Fruit fly (Drosophila melanogaster) whole organism, embryonic: Measurements from ENCODE around the gene orion.

Source experiments
- Asciz ChIP-seq: fragments of 200-800 bp; sonication (Bioruptor generic); optimal IDR thresholded peaks from 2 replicates; lab custom pipeline; 2017; ENCODE audit warnings: missing biosample characterization, mild to moderate bottlenecking, missing genetic modification characterization, missing genetic modification reagents
- Bgb ChIP-seq: fragments of 200-800 bp; sonication (Bioruptor generic); IDR thresholded peaks from 2 replicates; pipeline ENCODE4 v1.3.6; 2022; ENCODE audit warnings: missing biosample characterization, missing genetic modification characterization; ENCODE audit not compliant: partially characterized antibody
- C15 ChIP-seq: fragments of 200-800 bp; sonication (Bioruptor generic); IDR thresholded peaks from 3 replicates; pipeline ENCODE4 v1.3.6; 2022; ENCODE audit warnings: missing biosample characterization, missing genetic modification characterization
- CG10431 ChIP-seq: fragments of 200-800 bp; sonication (Bioruptor generic); optimal IDR thresholded peaks from 3 replicates; lab custom pipeline; 2018; ENCODE audit warnings: missing biosample characterization, mild to moderate bottlenecking, missing genetic modification characterization
- CG11504 ChIP-seq: fragments of 200-800 bp; sonication (Bioruptor generic); optimal IDR thresholded peaks from 3 replicates; lab custom pipeline; 2019; ENCODE audit warnings: missing biosample characterization, mild to moderate bottlenecking, missing genetic modification characterization, moderate library complexity
- CG11696 ChIP-seq: fragments of 200-800 bp; sonication (Bioruptor generic); IDR thresholded peaks from 2 replicates; pipeline ENCODE4 v1.3.6; 2022; ENCODE audit warnings: missing biosample characterization, missing genetic modification characterization
- CG12104 ChIP-seq: fragments of 200-800 bp; sonication (Bioruptor generic); optimal IDR thresholded peaks from 3 replicates; lab custom pipeline; 2016; ENCODE audit warnings: missing biosample characterization, missing genetic modification characterization
- CG12299 ChIP-seq: fragments of 200-800 bp; sonication (Bioruptor generic); optimal IDR thresholded peaks from 2 replicates; lab custom pipeline; 2018; ENCODE audit warnings: missing biosample characterization, mild to moderate bottlenecking, missing genetic modification characterization
- CG14860 ChIP-seq: fragments of 200-800 bp; sonication (Bioruptor generic); IDR thresholded peaks from 3 replicates; pipeline ENCODE4 v1.3.6; 2022; ENCODE audit warnings: missing biosample characterization, missing genetic modification characterization; ENCODE audit not compliant: partially characterized antibody
- CG16815 ChIP-seq: fragments of 200-800 bp; sonication (Bioruptor generic); optimal IDR thresholded peaks from 3 replicates; lab custom pipeline; 2017; ENCODE audit warnings: missing biosample characterization, mild to moderate bottlenecking, missing genetic modification characterization
- CG30020 ChIP-seq: fragments of 200-800 bp; optimal IDR thresholded peaks from 2 replicates; lab custom pipeline; 2019; ENCODE audit warnings: missing biosample characterization, mild to moderate bottlenecking, missing genetic modification characterization, moderate library complexity
- CG31388 ChIP-seq: fragments of 200-800 bp; sonication (Bioruptor generic); optimal IDR thresholded peaks from 2 replicates; lab custom pipeline; 2016; ENCODE audit warnings: missing biosample characterization, missing genetic modification characterization
- CG32772 ChIP-seq: fragments of 200-800 bp; sonication (Bioruptor generic); IDR thresholded peaks from 2 replicates; pipeline ENCODE4 v1.3.6; 2022; ENCODE audit warnings: missing biosample characterization, missing genetic modification characterization
- CG3281 ChIP-seq: fragments of 200-800 bp; sonication (Bioruptor generic); optimal IDR thresholded peaks from 3 replicates; lab custom pipeline; 2017; ENCODE audit warnings: missing biosample characterization, mild to moderate bottlenecking, missing genetic modification characterization
- CG4617 ChIP-seq: fragments of 200-800 bp; sonication (Bioruptor generic); optimal IDR thresholded peaks from 3 replicates; lab custom pipeline; 2016; ENCODE audit warnings: missing biosample characterization, missing genetic modification characterization, borderline replicate concordance
- CG5953 ChIP-seq: fragments of 200-800 bp; sonication (Bioruptor generic); IDR thresholded peaks from 2 replicates; pipeline ENCODE4 v1.3.6; 2022; ENCODE audit warnings: missing biosample characterization, missing genetic modification characterization
- CG6689 ChIP-seq: fragments of 200-800 bp; sonication (Bioruptor generic); IDR thresholded peaks from 2 replicates; pipeline ENCODE4 v1.3.6; 2022; ENCODE audit warnings: missing biosample characterization, missing genetic modification characterization
- CG7271 ChIP-seq: fragments of 200-800 bp; sonication (Bioruptor generic); optimal IDR thresholded peaks from 2 replicates; lab custom pipeline; 2018; ENCODE audit warnings: missing biosample characterization, mild to moderate bottlenecking, missing genetic modification characterization, moderate library complexity
- CG7928 ChIP-seq: fragments of 200-800 bp; sonication (Bioruptor generic); optimal IDR thresholded peaks from 2 replicates; lab custom pipeline; 2017; ENCODE audit warnings: missing biosample characterization, mild to moderate bottlenecking, missing genetic modification characterization
- CG8359 ChIP-seq: fragments of 200-800 bp; sonication (Bioruptor generic); optimal IDR thresholded peaks from 2 replicates; lab custom pipeline; 2017; ENCODE audit warnings: missing biosample characterization, mild to moderate bottlenecking, missing genetic modification characterization, borderline replicate concordance
- D19A ChIP-seq: fragments of 200-800 bp; optimal IDR thresholded peaks from 3 replicates; lab custom pipeline; 2019; ENCODE audit warnings: missing biosample characterization, mild to moderate bottlenecking, missing genetic modification characterization, moderate library complexity
- Dad ChIP-seq: fragments of 200-800 bp; sonication (Bioruptor generic); optimal IDR thresholded peaks from 3 replicates; lab custom pipeline; 2016; ENCODE audit warnings: missing biosample characterization, missing genetic modification characterization
- Deaf1 ChIP-seq: fragments of 200-800 bp; optimal IDR thresholded peaks from 3 replicates; lab custom pipeline; 2019; ENCODE audit warnings: missing biosample characterization, mild to moderate bottlenecking, missing genetic modification characterization, moderate library complexity
- Ets97D ChIP-seq: fragments of 200-800 bp; sonication (Bioruptor generic); optimal IDR thresholded peaks from 3 replicates; lab custom pipeline; 2016; ENCODE audit warnings: missing biosample characterization, missing genetic modification characterization
- H15 ChIP-seq: fragments of 200-800 bp; sonication (Bioruptor generic); IDR thresholded peaks from 3 replicates; pipeline ENCODE4 v1.3.6; 2022; ENCODE audit warnings: missing biosample characterization, missing genetic modification characterization
- HHEX ChIP-seq: fragments of 200-800 bp; sonication (Bioruptor generic); optimal IDR thresholded peaks from 3 replicates; lab custom pipeline; 2017; ENCODE audit warnings: missing biosample characterization, mild to moderate bottlenecking, missing genetic modification characterization, missing genetic modification reagents
- HLH3B ChIP-seq: fragments of 200-800 bp; sonication (Bioruptor generic); IDR thresholded peaks from 2 replicates; pipeline ENCODE4 v1.3.6; 2022; ENCODE audit warnings: missing biosample characterization, missing genetic modification characterization
- Hmr ChIP-seq: fragments of 200-800 bp; sonication (Bioruptor generic); optimal IDR thresholded peaks from 3 replicates; lab custom pipeline; 2017; ENCODE audit warnings: mild to moderate bottlenecking, missing biosample characterization, missing genetic modification reagents, missing genetic modification characterization
- Hmx ChIP-seq: fragments of 200-800 bp; sonication (Bioruptor generic); optimal IDR thresholded peaks from 2 replicates; lab custom pipeline; 2016; ENCODE audit warnings: missing biosample characterization, missing genetic modification characterization
- MTF-1 ChIP-seq: fragments of 200-800 bp; sonication (Bioruptor generic); optimal IDR thresholded peaks from 2 replicates; lab custom pipeline; 2018; ENCODE audit warnings: missing biosample characterization, mild to moderate bottlenecking, missing genetic modification characterization, borderline replicate concordance
- Med ChIP-seq: fragments of 200-800 bp; sonication (Bioruptor generic); peaks from one replicate; lab custom pipeline; 2016; ENCODE audit warnings: missing biosample characterization, missing genetic modification characterization, mild to moderate bottlenecking, inconsistent platforms, moderate library complexity
- Ssrp ChIP-seq: fragments of 200-800 bp; sonication (Bioruptor generic); optimal IDR thresholded peaks from 2 replicates; lab custom pipeline; 2018; ENCODE audit warnings: missing biosample characterization, mild to moderate bottlenecking, missing genetic modification characterization, moderate library complexity
- Taf1 ChIP-seq: fragments of 200-800 bp; sonication (Bioruptor generic); IDR thresholded peaks from 2 replicates; pipeline ENCODE4 v1.3.6; 2022; ENCODE audit warnings: missing biosample characterization, missing genetic modification characterization
- ap ChIP-seq: fragments of 200-800 bp; sonication (Bioruptor generic); IDR thresholded peaks from 2 replicates; pipeline ENCODE4 v1.3.6; 2022; ENCODE audit warnings: missing biosample characterization, missing genetic modification characterization
- ase ChIP-seq: fragments of 200-800 bp; sonication (Bioruptor generic); IDR thresholded peaks from 3 replicates; pipeline ENCODE4 v1.3.6; 2022; ENCODE audit warnings: missing biosample characterization, missing genetic modification characterization
- fd102C ChIP-seq: fragments of 200-800 bp; sonication (Bioruptor generic); optimal IDR thresholded peaks from 2 replicates; lab custom pipeline; 2018; ENCODE audit warnings: missing biosample characterization, mild to moderate bottlenecking, missing genetic modification characterization, moderate library complexity
- gfzf ChIP-seq: fragments of 200-800 bp; sonication (Bioruptor generic); optimal IDR thresholded peaks from 2 replicates; lab custom pipeline; 2016; ENCODE audit warnings: missing biosample characterization, mild to moderate bottlenecking, missing genetic modification characterization, moderate library complexity
- gro ChIP-seq: fragments of 200-800 bp; sonication (Bioruptor generic); optimal IDR thresholded peaks from 2 replicates; lab custom pipeline; 2016; ENCODE audit warnings: missing biosample characterization, missing genetic modification characterization
- ind ChIP-seq: fragments of 200-800 bp; sonication (Bioruptor generic); optimal IDR thresholded peaks from 3 replicates; lab custom pipeline; 2016; ENCODE audit warnings: missing biosample characterization, missing genetic modification characterization
- kay ChIP-seq: fragments of 200-800 bp; sonication (Bioruptor generic); optimal IDR thresholded peaks from 2 replicates; lab custom pipeline; 2016; ENCODE audit warnings: missing biosample characterization, missing genetic modification characterization
- mirr ChIP-seq: fragments of 200-800 bp; sonication (Bioruptor generic); optimal IDR thresholded peaks from 3 replicates; lab custom pipeline; 2018; ENCODE audit warnings: missing biosample characterization, mild to moderate bottlenecking, missing genetic modification characterization
- nau ChIP-seq: fragments of 200-800 bp; sonication (Bioruptor generic); optimal IDR thresholded peaks from 3 replicates; lab custom pipeline; 2017; ENCODE audit warnings: missing biosample characterization, mild to moderate bottlenecking, missing genetic modification characterization, missing genetic modification reagents
- nmo ChIP-seq: fragments of 200-800 bp; sonication (Bioruptor generic); optimal IDR thresholded peaks from 2 replicates; lab custom pipeline; 2018; ENCODE audit warnings: missing biosample characterization, mild to moderate bottlenecking, missing genetic modification characterization, moderate library complexity
- phol ChIP-seq: fragments of 200-800 bp; sonication (Bioruptor generic); optimal IDR thresholded peaks from 3 replicates; lab custom pipeline; 2018; ENCODE audit warnings: missing biosample characterization, mild to moderate bottlenecking, missing genetic modification characterization, moderate library complexity
- scrt ChIP-seq: fragments of 200-800 bp; sonication (Bioruptor generic); optimal IDR thresholded peaks from 2 replicates; lab custom pipeline; 2018; ENCODE audit warnings: missing biosample characterization, mild to moderate bottlenecking, missing genetic modification characterization, moderate library complexity
- sens ChIP-seq: fragments of 200-800 bp; sonication (Bioruptor generic); peaks from one replicate; lab custom pipeline; 2016; ENCODE audit warnings: missing biosample characterization, missing genetic modification characterization
- sob ChIP-seq: fragments of 200-800 bp; sonication (Bioruptor generic); IDR thresholded peaks from 2 replicates; pipeline ENCODE4 v1.3.6; 2022; ENCODE audit warnings: missing biosample characterization, missing genetic modification characterization
- tgo ChIP-seq: fragments of 200-800 bp; sonication (Bioruptor generic); IDR thresholded peaks from 3 replicates; pipeline ENCODE4 v1.3.6; 2022; ENCODE audit warnings: missing biosample characterization, missing genetic modification characterization
- trh ChIP-seq: fragments of 200-800 bp; sonication (Bioruptor generic); optimal IDR thresholded peaks from 2 replicates; lab custom pipeline; 2016; ENCODE audit warnings: missing biosample characterization, missing genetic modification characterization
- z ChIP-seq: fragments of 200-800 bp; sonication (Bioruptor generic); IDR thresholded peaks from 3 replicates; pipeline ENCODE4 v1.3.6; 2022; ENCODE audit warnings: missing biosample characterization, missing genetic modification characterization

The orion gene

DNA sequence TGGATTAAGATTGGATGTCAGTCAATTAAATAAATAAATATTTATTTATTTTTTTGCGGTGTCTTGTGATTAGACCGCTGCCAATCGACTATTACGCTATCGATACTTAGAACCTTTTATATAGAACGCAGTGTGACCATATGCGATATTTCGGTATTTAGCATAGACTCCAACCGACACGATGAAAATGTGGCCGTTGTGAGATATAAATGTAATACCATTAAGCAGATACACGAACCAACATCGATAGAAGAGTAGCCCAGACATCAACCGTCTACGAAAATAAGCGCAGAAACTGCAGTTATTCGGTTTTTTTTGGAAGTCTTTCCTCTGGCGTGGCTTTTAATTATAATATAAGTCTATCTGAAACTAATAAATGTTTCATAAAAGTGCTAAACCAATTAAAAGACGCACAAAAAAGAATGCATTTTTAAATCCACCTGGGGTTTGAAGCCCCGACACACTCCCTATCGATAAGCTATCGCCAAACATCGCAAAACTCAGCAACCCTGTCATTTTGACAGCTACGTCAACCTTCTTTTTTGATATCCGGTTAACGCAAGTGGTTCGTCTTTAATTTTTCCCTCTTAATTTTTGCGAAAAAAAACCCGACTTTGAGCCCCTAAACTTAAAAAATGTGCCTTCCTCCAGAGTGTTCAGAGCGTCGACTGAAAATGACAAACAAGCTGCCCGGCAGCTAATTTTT is 13.3 kb downstream of the orion start, which contains the start of the genes Dhdds and RpS14a (continued):
- peak; percentile 74 for TF ChIP-seq CG10431 (GFP tag; lab: Kevin White, UChicago)
- TF ChIP-seq CG7928 (GFP tag; lab: Kevin White, UChicago), result peak; percentile 62
- no peak for TF ChIP-seq Ssrp
- no peak for TF ChIP-seq mirr (GFP tag; lab: Kevin White, UChicago)
- no peak for TF ChIP-seq kay (GFP tag; lab: Kevin White, UChicago)
- no peak for TF ChIP-seq z (GFP tag; lab: Robert Waterston, UW)
- TF ChIP-seq CG16815 (GFP tag; lab: Kevin White, UChicago), result peak; percentile 29
- TF ChIP-seq HHEX, result peak; percentile 67
- TF ChIP-seq gfzf, result peak; percentile 89
- TF ChIP-seq tgo (GFP tag; lab: Robert Waterston, UW), result no peak
- TF ChIP-seq CG4617 (GFP tag; lab: Kevin White, UChicago), result peak; percentile 6
- no peak for TF ChIP-seq Taf1
- TF ChIP-seq gro (GFP tag; lab: Kevin White, UChicago), result no peak
- no peak for TF ChIP-seq Deaf1 (tag; lab: Kevin White, UChicago)
- TF ChIP-seq nmo (GFP tag; lab: Kevin White, UChicago), result peak; percentile 84
- TF ChIP-seq phol, result peak; percentile 80
- no peak for TF ChIP-seq ase (GFP tag; lab: Robert Waterston, UW)
- peak; percentile 43 for TF ChIP-seq Asciz (GFP tag; lab: Kevin White, UChicago)
- TF ChIP-seq nau (GFP tag; lab: Kevin White, UChicago), result peak; percentile 75
- peak; percentile 82 for TF ChIP-seq CG12104
- TF ChIP-seq CG31388 (GFP tag; lab: Kevin White, UChicago), result no peak
- TF ChIP-seq Ets97D, result peak; percentile 99
- TF ChIP-seq Dad, result peak; percentile 58
- no peak for TF ChIP-seq ap (GFP tag; lab: Robert Waterston, UW)
- peak; percentile 41 for TF ChIP-seq scrt (GFP tag; lab: Kevin White, UChicago)
- peak; percentile 68 for TF ChIP-seq MTF-1 (GFP tag; lab: Kevin White, UChicago)
- TF ChIP-seq trh (GFP tag; lab: Kevin White, UChicago), result peak; percentile 52
- TF ChIP-seq fd102C, result no peak
- 0 out of 3 replicates have a peak, but pooled peaks have one; percentile 54 for TF ChIP-seq H15
- peak; percentile 50 for TF ChIP-seq CG30020 (tag; lab: Kevin White, UChicago)
- no peak for TF ChIP-seq C15 (GFP tag; lab: Robert Waterston, UW)
- TF ChIP-seq Hmx (GFP tag; lab: Kevin White, UChicago), result no peak
- peak; percentile 24 for TF ChIP-seq ind
- TF ChIP-seq CG7271 (tag; lab: Kevin White, UChicago), result peak; percentile 80
- peak; percentile 62 for TF ChIP-seq CG3281 (GFP tag; lab: Kevin White, UChicago)
- TF ChIP-seq CG14860 (GFP tag; lab: Robert Waterston, UW), result peak; percentile 48; the same call in 2 of the 3 replicates
- no peak for TF ChIP-seq CG6689 (GFP tag; lab: Robert Waterston, UW)
- peak; percentile 6 for TF ChIP-seq CG8359
- no peak for TF ChIP-seq sob
- no peak for TF ChIP-seq CG11504 (tag; lab: Kevin White, UChicago)
- TF ChIP-seq sens (GFP tag; lab: Kevin White, UChicago), result peak; percentile 89
- TF ChIP-seq D19A, result no peak
- no peak for TF ChIP-seq CG12299
- TF ChIP-seq Bgb, result peak; percentile 72
- no peak for TF ChIP-seq CG5953 (GFP tag; lab: Robert Waterston, UW)
- TF ChIP-seq CG11696, result no peak
- no peak for TF ChIP-seq CG32772 (GFP tag; lab: Robert Waterston, UW)
- peak; percentile 90 for TF ChIP-seq Med (GFP tag; lab: Kevin White, UChicago)
- no peak for TF ChIP-seq HLH3B (GFP tag; lab: Robert Waterston, UW)
- TF ChIP-seq Hmr (GFP tag; lab: Kevin White, UChicago), result peak; percentile 83
